Fruit fly (Drosophila melanogaster) whole organism, embryonic: ENCODE results near the gene dgt6.
A peak's percentile ranks its signal among the peaks of the same experiment; 100 is the strongest.

Source experiments
- CG11247 ChIP-seq: fragments of 200-800 bp; sonication (Bioruptor generic); IDR thresholded peaks from 2 replicates; pipeline ENCODE4 v1.3.6; 2022; ENCODE audit warnings: missing biosample characterization, missing genetic modification characterization
- CG11696 ChIP-seq: fragments of 200-800 bp; sonication (Bioruptor generic); IDR thresholded peaks from 2 replicates; pipeline ENCODE4 v1.3.6; 2022; ENCODE audit warnings: missing biosample characterization, missing genetic modification characterization
- CG12219 ChIP-seq: fragments of 200-800 bp; sonication (Bioruptor generic); optimal IDR thresholded peaks from 3 replicates; lab custom pipeline; 2018; ENCODE audit warnings: missing biosample characterization, mild to moderate bottlenecking, missing genetic modification characterization
- CG12236 ChIP-seq: fragments of 200-800 bp; sonication (Bioruptor generic); optimal IDR thresholded peaks from 2 replicates; lab custom pipeline; 2016; ENCODE audit warnings: missing biosample characterization, missing genetic modification characterization
- CG1832 ChIP-seq: fragments of 200-800 bp; sonication (Bioruptor generic); optimal IDR thresholded peaks from 2 replicates; lab custom pipeline; 2017; ENCODE audit warnings: missing biosample characterization, mild to moderate bottlenecking, missing genetic modification characterization, inconsistent platforms
- CG2199 ChIP-seq: fragments of 200-800 bp; sonication (Bioruptor generic); IDR thresholded peaks from 3 replicates; pipeline ENCODE4 v1.3.6; 2022; ENCODE audit warnings: missing biosample characterization, missing genetic modification characterization
- CG30431 ChIP-seq: fragments of 200-800 bp; sonication (Bioruptor generic); optimal IDR thresholded peaks from 2 replicates; lab custom pipeline; 2017; ENCODE audit warnings: missing biosample characterization, missing genetic modification characterization
- CG31441 ChIP-seq: fragments of 200-800 bp; sonication (Bioruptor generic); IDR thresholded peaks from 2 replicates; pipeline ENCODE4 v1.3.6; 2022; ENCODE audit warnings: missing biosample characterization, missing genetic modification characterization
- CG3726 ChIP-seq: fragments of 200-800 bp; sonication (Bioruptor generic); IDR thresholded peaks from 3 replicates; pipeline ENCODE4, ENCODE4 v1.3.6; 2022; ENCODE audit warnings: missing biosample characterization, missing genetic modification characterization
- CG4424 ChIP-seq: fragments of 200-800 bp; sonication (Bioruptor generic); optimal IDR thresholded peaks from 3 replicates; lab custom pipeline; 2016; ENCODE audit warnings: missing biosample characterization, missing genetic modification characterization
- CG6272 ChIP-seq: fragments of 200-800 bp; sonication (Bioruptor generic); IDR thresholded peaks from 2 replicates; pipeline ENCODE4 v1.3.6; 2022; ENCODE audit warnings: missing biosample characterization, missing genetic modification characterization
- CG6765 ChIP-seq: fragments of 200-800 bp; sonication (Bioruptor generic); optimal IDR thresholded peaks from 3 replicates; lab custom pipeline; 2017; ENCODE audit warnings: missing biosample characterization, mild to moderate bottlenecking, missing genetic modification characterization
- CG6791 ChIP-seq: fragments of 200-800 bp; sonication (Bioruptor generic); IDR thresholded peaks from 3 replicates; pipeline ENCODE4 v1.3.6; 2022; ENCODE audit warnings: missing biosample characterization, missing genetic modification characterization; ENCODE audit not compliant: partially characterized antibody
- CG6813 ChIP-seq: fragments of 200-800 bp; sonication (Bioruptor generic); optimal IDR thresholded peaks from 2 replicates; lab custom pipeline; 2017; ENCODE audit warnings: missing biosample characterization, missing genetic modification characterization, mild to moderate bottlenecking, moderate library complexity, missing genetic modification reagents
- Camta ChIP-seq: fragments of 200-800 bp; sonication (Bioruptor generic); optimal IDR thresholded peaks from 2 replicates; lab custom pipeline; 2016; ENCODE audit warnings: missing biosample characterization, missing genetic modification characterization
- Dref ChIP-seq: fragments of 200-800 bp; sonication (Bioruptor generic); IDR thresholded peaks from 2 replicates; pipeline ENCODE4 v1.3.6; 2022; ENCODE audit warnings: missing biosample characterization, missing genetic modification characterization
- Ets65A ChIP-seq: fragments of 200-800 bp; sonication (Bioruptor generic); peaks from one replicate; lab custom pipeline; 2016; ENCODE audit warnings: missing biosample characterization, missing genetic modification characterization
- HLH54F ChIP-seq: fragments of 200-800 bp; sonication (Bioruptor generic); optimal IDR thresholded peaks from 3 replicates; lab custom pipeline; 2016; ENCODE audit warnings: missing biosample characterization, missing genetic modification characterization
- HLHmδ ChIP-seq: fragments of 200-800 bp; sonication (Bioruptor generic); optimal IDR thresholded peaks from 2 replicates; lab custom pipeline; 2018; ENCODE audit warnings: missing biosample characterization, mild to moderate bottlenecking, missing genetic modification characterization, moderate library complexity
- Hey ChIP-seq: fragments of 200-800 bp; sonication (Bioruptor generic); optimal IDR thresholded peaks from 3 replicates; lab custom pipeline; 2018; ENCODE audit warnings: missing biosample characterization, mild to moderate bottlenecking, missing genetic modification characterization
- NFAT ChIP-seq: fragments of 200-800 bp; sonication (Bioruptor generic); IDR thresholded peaks from 2 replicates; pipeline ENCODE4 v1.3.6; 2022; ENCODE audit warnings: missing biosample characterization, missing genetic modification characterization
- Neu2 ChIP-seq: fragments of 200-800 bp; sonication (Bioruptor generic); optimal IDR thresholded peaks from 3 replicates; lab custom pipeline; 2016; ENCODE audit warnings: missing biosample characterization, missing genetic modification characterization, borderline replicate concordance
- PHDP ChIP-seq: fragments of 200-800 bp; sonication (Bioruptor generic); optimal IDR thresholded peaks from 3 replicates; lab custom pipeline; 2018; ENCODE audit warnings: missing biosample characterization, mild to moderate bottlenecking, missing genetic modification characterization, moderate library complexity
- Rx ChIP-seq: fragments of 200-800 bp; sonication (Bioruptor generic); IDR thresholded peaks from 2 replicates; pipeline ENCODE4 v1.3.6; 2022; ENCODE audit warnings: missing biosample characterization, missing genetic modification characterization
- Vsx1 ChIP-seq: fragments of 200-800 bp; sonication (Bioruptor generic); optimal IDR thresholded peaks from 2 replicates; lab custom pipeline; 2017; ENCODE audit warnings: missing biosample characterization, mild to moderate bottlenecking, missing genetic modification characterization, missing genetic modification reagents
- al ChIP-seq: fragments of 200-800 bp; sonication (Bioruptor generic); IDR thresholded peaks from 2 replicates; pipeline ENCODE4 v1.3.6; 2022; ENCODE audit warnings: missing biosample characterization, missing genetic modification characterization
- bowl ChIP-seq: fragments of 200-800 bp; sonication (Bioruptor generic); IDR thresholded peaks from 2 replicates; pipeline ENCODE4 v1.3.6; 2022; ENCODE audit warnings: missing biosample characterization, missing genetic modification characterization
- danr ChIP-seq: fragments of 200-800 bp; sonication (Bioruptor generic); IDR thresholded peaks from 2 replicates; pipeline ENCODE4 v1.3.6; 2022; ENCODE audit warnings: missing biosample characterization, missing genetic modification characterization
- fd3F ChIP-seq: fragments of 200-800 bp; sonication (Bioruptor generic); optimal IDR thresholded peaks from 2 replicates; lab custom pipeline; 2018; ENCODE audit warnings: missing biosample characterization, mild to moderate bottlenecking, missing genetic modification characterization, moderate library complexity
- gcm2 ChIP-seq: fragments of 200-800 bp; sonication (Bioruptor generic); optimal IDR thresholded peaks from 2 replicates; lab custom pipeline; 2016; ENCODE audit warnings: missing biosample characterization, missing genetic modification characterization
- kah ChIP-seq: fragments of 200-800 bp; sonication (Bioruptor generic); optimal IDR thresholded peaks from 2 replicates; lab custom pipeline; 2018; ENCODE audit warnings: missing biosample characterization, mild to moderate bottlenecking, missing genetic modification characterization
- ken ChIP-seq: fragments of 200-800 bp; sonication (Bioruptor generic); IDR thresholded peaks from 3 replicates; pipeline ENCODE4 v1.3.6; 2022; ENCODE audit warnings: missing biosample characterization, missing genetic modification characterization
- lola ChIP-seq, 3 experiments: fragments of >200 bp in 2 of 3; fragments of 200-800 bp in 1 of 3; sonication (Bioruptor generic) in 1 of 3; optimal IDR thresholded peaks; 2 replicates each; lab custom pipeline; 2017 to 2019; ENCODE audit warnings: missing biosample characterization in 3 of 3, missing genetic modification characterization in 3 of 3, mild to moderate bottlenecking in 1 of 3, moderate library complexity in 1 of 3
- lov ChIP-seq, 2 experiments: fragments of 200-800 bp in 1 of 2; fragments of >200 bp in 1 of 2; sonication (Bioruptor generic) in 1 of 2; IDR thresholded peaks in 1 of 2; optimal IDR thresholded peaks in 1 of 2; 2 replicates in 1 of 2; 3 replicates in 1 of 2; pipeline versions ENCODE4 v1.3.6 to Lab custom; 2017 to 2022; ENCODE audit warnings: missing biosample characterization in 1 of 2, missing genetic modification characterization in 1 of 2
- nerfin-2 ChIP-seq: fragments of 200-800 bp; sonication (Bioruptor generic); IDR thresholded peaks from 2 replicates; pipeline ENCODE4 v1.3.6; 2022; ENCODE audit warnings: missing biosample characterization, missing genetic modification characterization; ENCODE audit not compliant: partially characterized antibody
- otp ChIP-seq: fragments of 200-800 bp; sonication (Bioruptor generic); IDR thresholded peaks from 3 replicates; pipeline ENCODE4, ENCODE4 v1.3.6; 2022; ENCODE audit warnings: missing biosample characterization, missing genetic modification characterization
- pfk ChIP-seq: fragments of 200-800 bp; sonication (Bioruptor generic); optimal IDR thresholded peaks from 2 replicates; lab custom pipeline; 2018; ENCODE audit warnings: missing biosample characterization, mild to moderate bottlenecking, missing genetic modification characterization, moderate library complexity
- prd ChIP-seq, 3 experiments: fragments of >200 bp in 2 of 3; fragments of 200-800 bp in 1 of 3; sonication (Bioruptor generic) in 1 of 3; optimal IDR thresholded peaks in 2 of 3; IDR thresholded peaks in 1 of 3; 2 replicates in 2 of 3; 3 replicates in 1 of 3; pipeline versions ENCODE4 v1.3.6 to Lab custom; 2017 to 2022; ENCODE audit warnings: missing biosample characterization in 1 of 3, missing genetic modification characterization in 1 of 3
- pum ChIP-seq: fragments of 200-800 bp; sonication (Bioruptor generic); optimal IDR thresholded peaks from 2 replicates; lab custom pipeline; 2016; ENCODE audit warnings: missing biosample characterization, missing genetic modification characterization
- rib ChIP-seq: fragments of 200-800 bp; sonication (Bioruptor generic); IDR thresholded peaks from 2 replicates; pipeline ENCODE4 v1.3.6; 2022; ENCODE audit warnings: missing biosample characterization, missing genetic modification characterization
- sisA ChIP-seq: fragments of 200-800 bp; sonication (Bioruptor generic); IDR thresholded peaks from 2 replicates; pipeline ENCODE4 v1.3.6; 2022; ENCODE audit warnings: missing biosample characterization, missing genetic modification characterization
- sna ChIP-seq: fragments of 200-800 bp; sonication (Bioruptor generic); IDR thresholded peaks from 2 replicates; pipeline ENCODE4 v1.3.6; 2022; ENCODE audit warnings: missing biosample characterization, missing genetic modification characterization; ENCODE audit not compliant: partially characterized antibody
- sr ChIP-seq: fragments of 200-800 bp; sonication (Bioruptor generic); IDR thresholded peaks from 3 replicates; pipeline ENCODE4 v1.3.6; 2022; ENCODE audit warnings: missing biosample characterization, missing genetic modification characterization
- stwl ChIP-seq: fragments of 200-800 bp; sonication (Bioruptor generic); optimal IDR thresholded peaks from 3 replicates; lab custom pipeline; 2018; ENCODE audit warnings: missing biosample characterization, mild to moderate bottlenecking, missing genetic modification characterization, moderate library complexity
- tin ChIP-seq: fragments of 200-800 bp; sonication (Bioruptor generic); optimal IDR thresholded peaks from 3 replicates; lab custom pipeline; 2016; ENCODE audit warnings: missing biosample characterization, missing genetic modification characterization
- tio ChIP-seq: fragments of 200-800 bp; sonication (Bioruptor generic); optimal IDR thresholded peaks from 2 replicates; lab custom pipeline; 2017; ENCODE audit warnings: missing biosample characterization, missing genetic modification characterization, inconsistent platforms
- toy ChIP-seq: fragments of 200-800 bp; sonication (Bioruptor generic); IDR thresholded peaks from 2 replicates; pipeline ENCODE4 v1.3.6; 2022; ENCODE audit warnings: missing biosample characterization, missing genetic modification characterization
- unpg ChIP-seq: fragments of 200-800 bp; sonication (Bioruptor generic); optimal IDR thresholded peaks from 3 replicates; lab custom pipeline; 2018; ENCODE audit warnings: missing biosample characterization, mild to moderate bottlenecking, missing genetic modification characterization, moderate library complexity
- wek ChIP-seq: fragments of 200-800 bp; sonication (Bioruptor generic); optimal IDR thresholded peaks from 3 replicates; lab custom pipeline; 2018; ENCODE audit warnings: missing biosample characterization, mild to moderate bottlenecking, missing genetic modification characterization, moderate library complexity

dgt6 gene

dm6 chr3R:29130902-29131621 lies at the start of gene dgt6, which contains the start of gene Vha100-1 (continued):
- TF ChIP-seq al (GFP tag; lab: Robert Waterston, UW): no peak
- TF ChIP-seq CG4424 (GFP tag; lab: Kevin White, UChicago): peak; percentile 47
- TF ChIP-seq CG12236 (GFP tag; lab: Kevin White, UChicago): no peak
- no peak for TF ChIP-seq CG1832 (GFP tag; lab: Kevin White, UChicago)
- peak; percentile 27 for TF ChIP-seq tin
- TF ChIP-seq CG12219 (GFP tag; lab: Kevin White, UChicago): no peak
- TF ChIP-seq stwl (tag; lab: Kevin White, UChicago): peak; percentile 82
- TF ChIP-seq CG6791 (GFP tag; lab: Robert Waterston, UW): no peak
- no peak for TF ChIP-seq Camta (GFP tag; lab: Kevin White, UChicago)
- TF ChIP-seq Dref: peak; percentile 30; the same call in 1 of the 2 replicates
- TF ChIP-seq lola (GFP tag; optimal IDR thresholded peaks at IDR 0.05; lab: Kevin White, UChicago): peak in 1 of 3 experiments; percentile 26
- no peak for TF ChIP-seq sisA (GFP tag; lab: Robert Waterston, UW)
- no peak for TF ChIP-seq CG31441 (GFP tag; lab: Robert Waterston, UW)
- no peak for TF ChIP-seq CG6272 (GFP tag; lab: Robert Waterston, UW)
- TF ChIP-seq CG11696: no peak
- no peak for TF ChIP-seq bowl (GFP tag; lab: Robert Waterston, UW)
- no peak for TF ChIP-seq CG30431 (GFP tag; lab: Kevin White, UChicago)
- TF ChIP-seq CG2199 (GFP tag; lab: Robert Waterston, UW): no peak
- TF ChIP-seq ken (GFP tag; lab: Robert Waterston, UW): no peak
- TF ChIP-seq sna (GFP tag; lab: Robert Waterston, UW): no peak
- TF ChIP-seq otp (GFP tag; lab: Robert Waterston, UW): no peak
- TF ChIP-seq CG6765 (GFP tag; lab: Kevin White, UChicago): no peak
- TF ChIP-seq unpg (GFP tag; lab: Kevin White, UChicago): no peak
- TF ChIP-seq prd (optimal IDR thresholded peaks at IDR 0.05; lab: Kevin White, UChicago): no peak
- peak; percentile 52; the same call in 1 of the 3 replicates for TF ChIP-seq prd (GFP tag; IDR thresholded peaks at IDR 0.05; lab: Robert Waterston, UW)
- TF ChIP-seq fd3F (GFP tag; lab: Kevin White, UChicago): no peak
- TF ChIP-seq kah (GFP tag; lab: Kevin White, UChicago): no peak
- TF ChIP-seq tio: no peak
- TF ChIP-seq Ets65A (GFP tag; lab: Kevin White, UChicago): no peak
- no peak for TF ChIP-seq NFAT (GFP tag; lab: Robert Waterston, UW)
- no peak for TF ChIP-seq PHDP (tag; lab: Kevin White, UChicago)
- no peak for TF ChIP-seq Vsx1 (GFP tag; lab: Kevin White, UChicago)
- TF ChIP-seq pum: no peak
- TF ChIP-seq Neu2 (GFP tag; lab: Kevin White, UChicago): no peak
- TF ChIP-seq CG3726 (GFP tag; lab: Robert Waterston, UW): no peak
- TF ChIP-seq pfk (GFP tag; lab: Kevin White, UChicago): no peak
- no peak for TF ChIP-seq rib (GFP tag; lab: Robert Waterston, UW)
- no peak for TF ChIP-seq toy (GFP tag; lab: Robert Waterston, UW)
- TF ChIP-seq wek (GFP tag; lab: Kevin White, UChicago): no peak
- no peak for TF ChIP-seq danr (GFP tag; lab: Robert Waterston, UW)
- no peak for TF ChIP-seq nerfin-2 (GFP tag; lab: Robert Waterston, UW)
- TF ChIP-seq CG6813 (GFP tag; lab: Kevin White, UChicago): no peak
- no peak for TF ChIP-seq CG11247 (GFP tag; lab: Robert Waterston, UW)
- no peak for TF ChIP-seq HLH54F (GFP tag; lab: Kevin White, UChicago)
- TF ChIP-seq gcm2: no peak
- no peak for TF ChIP-seq Hey (tag; lab: Kevin White, UChicago)
- TF ChIP-seq HLHmδ (GFP tag; lab: Kevin White, UChicago): no peak
- no peak for TF ChIP-seq sr
- no peak for TF ChIP-seq lov (optimal IDR thresholded peaks at IDR 0.05; lab: Kevin White, UChicago)
- TF ChIP-seq lov (GFP tag; IDR thresholded peaks at IDR 0.05; lab: Robert Waterston, UW): 0 out of 3 replicates have a peak, but pooled peaks have one; percentile 11
- TF ChIP-seq Rx (GFP tag; lab: Robert Waterston, UW): no peak
